Worm (Caenorhabditis elegans): Measurements from ENCODE around the gene msp-65.

- TF ChIP-seq tbx-2 (tag; optimal IDR thresholded peaks at IDR 0.05): no peak
- no peak for TF ChIP-seq pqm-1 (tag; optimal IDR thresholded peaks at IDR 0.05)
- no peak for TF ChIP-seq ama-1 (optimal IDR thresholded peaks at IDR 0.05)
These were observed 18.8 kb upstream of the msp-65 start, which contains the start of the genes ZK354.6 and msp-113 for ce11 chrIV:5297436-5298012.
